Fruit fly (Drosophila melanogaster): ENCODE results near the gene CG14262.

The CG14262 gene

DNA sequence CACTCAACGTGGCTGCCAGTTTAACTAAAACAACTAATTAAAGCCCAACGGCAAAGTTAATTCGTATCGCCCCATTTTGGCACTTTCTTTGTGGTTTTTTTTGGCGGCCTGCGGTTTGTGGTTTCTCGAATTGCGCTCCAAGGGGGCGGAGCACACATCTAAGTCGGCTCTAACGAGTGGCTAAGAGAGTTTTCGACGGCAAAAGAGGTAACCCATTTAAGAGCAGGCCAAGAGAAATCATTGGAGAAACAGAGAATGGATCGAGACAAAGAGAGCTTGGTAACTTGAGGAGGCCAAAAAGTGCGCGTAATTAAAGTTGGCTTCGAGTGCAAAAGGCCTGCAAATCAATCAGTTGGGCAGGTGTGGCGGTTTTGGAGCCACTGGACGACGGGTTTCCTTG lies 42.2 kb downstream of the CG14262 start:
- TF ChIP-seq ttk (optimal IDR thresholded peaks at IDR 0.05), result no peak
- TF ChIP-seq psq (optimal IDR thresholded peaks at IDR 0.05), result no peak
- no peak for TF ChIP-seq Sin3A (optimal IDR thresholded peaks at IDR 0.05)
- no peak for TF ChIP-seq Myc (optimal IDR thresholded peaks at IDR 0.05)
- no peak for TF ChIP-seq h (optimal IDR thresholded peaks at IDR 0.05)
- no peak for TF ChIP-seq insv (optimal IDR thresholded peaks at IDR 0.05)

DNA sequence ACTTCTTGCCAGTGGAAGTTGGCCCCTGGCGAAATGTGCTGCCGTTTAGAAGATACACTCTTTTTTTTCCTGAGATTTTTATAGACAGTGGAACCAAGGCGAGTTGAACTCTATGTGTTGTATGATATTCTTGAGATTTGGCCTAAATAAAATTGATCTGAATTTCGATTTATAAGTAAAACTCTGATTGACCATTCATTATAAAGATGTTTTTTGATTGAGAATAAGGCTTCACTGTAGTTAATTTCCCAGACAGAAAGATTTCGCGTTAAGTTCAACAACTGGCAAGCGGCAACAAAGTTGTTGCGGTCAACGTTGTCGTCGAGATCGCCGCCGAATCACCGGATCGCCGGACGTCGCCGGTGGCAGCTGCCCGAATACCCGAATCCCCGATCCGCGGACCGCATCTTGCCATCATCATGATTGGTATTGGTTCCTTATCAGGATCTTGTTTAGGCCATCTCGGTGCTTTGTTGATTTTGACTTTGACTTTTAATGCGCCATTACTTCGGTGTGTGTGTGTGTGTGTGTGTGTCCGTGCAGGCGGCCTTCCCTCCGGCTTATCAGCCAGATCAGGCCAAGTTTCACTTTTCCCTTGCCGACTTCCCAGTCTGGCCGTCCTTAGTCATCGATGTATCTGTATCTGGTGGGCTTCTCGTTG lies 43.1 kb downstream of the CG14262 start:
- TF ChIP-seq insv (optimal IDR thresholded peaks at IDR 0.05), result no peak
- no peak for TF ChIP-seq ttk (optimal IDR thresholded peaks at IDR 0.05)
- TF ChIP-seq h (optimal IDR thresholded peaks at IDR 0.05), result no peak
- TF ChIP-seq Sin3A (optimal IDR thresholded peaks at IDR 0.05), result no peak
- TF ChIP-seq Myc (optimal IDR thresholded peaks at IDR 0.05), result no peak
- no peak for TF ChIP-seq psq (optimal IDR thresholded peaks at IDR 0.05)

DNA sequence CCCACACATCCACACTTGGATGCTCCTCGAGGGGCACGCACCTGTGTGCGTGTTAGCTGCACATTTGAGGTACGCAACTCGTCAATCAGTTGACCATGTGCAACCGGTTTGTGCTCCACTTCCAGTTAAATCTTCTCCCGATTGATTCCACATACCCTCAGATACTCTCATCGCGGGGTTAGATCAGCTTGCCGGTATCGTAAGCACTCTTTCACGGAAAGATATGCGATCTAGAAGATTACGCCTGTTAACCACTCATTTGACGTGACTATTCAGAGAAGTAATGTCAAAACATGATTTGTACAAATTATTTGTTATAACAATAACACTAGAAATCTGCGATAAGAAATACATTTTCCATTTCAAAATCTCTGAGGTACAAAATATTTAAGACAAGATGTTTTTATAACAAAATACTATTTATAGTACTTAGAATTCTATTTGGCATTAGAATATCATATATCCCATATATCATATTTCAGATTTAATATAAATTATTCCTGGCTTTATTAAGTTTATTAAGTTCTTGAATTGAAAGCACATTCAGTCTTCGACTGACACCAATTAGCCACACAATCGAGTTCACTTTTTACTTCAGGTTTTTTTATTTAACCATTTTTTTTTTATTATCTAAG lies 44.3 kb downstream of the CG14262 start:
- TF ChIP-seq Myc (optimal IDR thresholded peaks at IDR 0.05) (no peak), h (optimal IDR thresholded peaks at IDR 0.05) (no peak), insv (optimal IDR thresholded peaks at IDR 0.05) (no peak), Sin3A (optimal IDR thresholded peaks at IDR 0.05) (no peak), psq (optimal IDR thresholded peaks at IDR 0.05) (no peak), ttk (optimal IDR thresholded peaks at IDR 0.05) (no peak)

DNA sequence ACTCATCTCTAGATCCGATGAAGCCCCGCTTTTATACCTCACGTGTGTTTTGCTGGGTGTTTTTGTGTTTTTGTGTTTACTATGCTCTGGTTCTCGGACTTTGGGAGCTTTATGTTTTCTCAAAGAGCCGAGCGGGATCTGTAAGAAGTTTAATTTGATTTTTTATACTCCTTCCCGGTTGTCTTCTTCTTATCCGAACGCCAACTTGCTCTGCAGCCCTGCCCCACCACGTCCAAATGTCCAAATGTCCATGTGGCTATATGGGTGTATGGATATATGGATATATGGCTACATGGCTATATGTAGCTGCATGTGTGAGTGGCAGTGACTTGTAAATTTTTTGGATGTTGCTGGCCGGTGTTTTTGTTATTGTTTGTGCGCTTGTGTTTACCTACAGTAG lies 46.4 kb downstream of the CG14262 start:
- no peak for TF ChIP-seq Sin3A (optimal IDR thresholded peaks at IDR 0.05)
- TF ChIP-seq psq (optimal IDR thresholded peaks at IDR 0.05), result no peak
- TF ChIP-seq h (optimal IDR thresholded peaks at IDR 0.05), result no peak
- no peak for TF ChIP-seq Myc (optimal IDR thresholded peaks at IDR 0.05)
- no peak for TF ChIP-seq insv (optimal IDR thresholded peaks at IDR 0.05)
- no peak for TF ChIP-seq ttk (optimal IDR thresholded peaks at IDR 0.05)

DNA sequence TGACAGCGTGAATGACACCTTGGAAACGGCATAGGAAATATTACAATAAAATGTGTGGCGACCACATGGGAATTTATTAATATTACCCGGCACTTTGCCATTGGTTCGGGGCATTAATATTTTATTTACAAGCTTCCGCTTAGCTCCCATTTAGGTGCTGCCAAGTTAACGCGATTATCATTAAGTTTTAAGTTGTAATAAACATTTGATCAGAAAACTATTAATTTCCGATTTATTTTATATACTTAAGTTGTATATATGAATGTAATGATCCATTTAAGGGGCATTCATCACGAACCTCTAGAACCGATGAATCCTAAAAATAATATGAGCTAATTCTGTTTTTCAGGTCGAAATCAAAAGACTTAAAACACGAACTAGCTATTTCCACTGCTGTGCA lies 46.9 kb downstream of the CG14262 start:
- TF ChIP-seq Sin3A (optimal IDR thresholded peaks at IDR 0.05) (no peak), insv (optimal IDR thresholded peaks at IDR 0.05) (no peak), Myc (optimal IDR thresholded peaks at IDR 0.05) (no peak), h (optimal IDR thresholded peaks at IDR 0.05) (no peak), ttk (optimal IDR thresholded peaks at IDR 0.05) (no peak), psq (optimal IDR thresholded peaks at IDR 0.05) (no peak)

DNA sequence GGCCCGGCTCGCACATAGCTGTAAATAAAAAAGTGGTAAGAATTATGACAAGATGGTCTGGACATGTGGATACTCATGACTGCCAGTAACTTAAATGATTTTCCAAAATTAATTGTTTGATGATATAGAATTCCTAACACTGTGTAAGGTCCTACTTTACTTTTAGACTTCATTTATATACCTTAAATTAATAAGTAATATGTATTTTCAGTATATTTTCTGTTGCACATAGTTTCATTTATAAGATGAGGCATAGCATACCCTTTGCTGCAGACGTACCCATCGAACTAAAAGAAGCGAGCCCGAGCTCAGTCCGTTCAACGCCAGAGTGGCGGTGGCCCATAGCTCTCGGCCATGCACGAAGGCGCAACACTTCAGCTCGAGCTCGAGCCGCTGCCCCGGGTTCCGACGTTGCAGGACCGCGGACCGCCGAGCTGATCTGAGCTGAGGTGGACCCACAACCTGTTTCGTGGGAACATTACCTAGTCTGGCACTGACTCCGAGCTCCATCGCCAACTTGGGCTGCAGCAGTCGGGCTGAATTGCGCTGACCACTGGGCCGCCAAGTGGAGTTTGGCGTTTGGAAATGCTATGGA lies 47.7 kb downstream of the CG14262 start:
- TF ChIP-seq Sin3A (optimal IDR thresholded peaks at IDR 0.05) (no peak), Myc (optimal IDR thresholded peaks at IDR 0.05) (no peak)

DNA sequence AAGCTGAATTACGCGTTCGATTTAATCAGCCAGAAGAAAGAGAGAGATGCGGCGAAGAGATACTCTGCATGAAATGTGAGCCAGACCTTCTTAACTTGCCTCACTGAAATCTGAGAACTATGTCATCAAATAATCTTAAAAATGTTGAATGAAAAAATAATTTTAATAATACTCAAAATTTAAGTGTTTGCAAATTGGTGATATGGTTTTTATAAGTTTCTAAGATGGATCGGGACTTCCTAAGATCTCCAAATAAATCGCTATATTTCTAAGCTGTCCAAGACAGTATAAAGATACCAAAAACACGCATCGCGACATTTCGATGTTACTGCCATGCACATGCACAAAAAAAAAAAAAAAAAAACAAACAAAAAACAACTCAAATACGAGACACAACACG lies 50.3 kb downstream of the CG14262 start:
- no peak for TF ChIP-seq Myc (optimal IDR thresholded peaks at IDR 0.05)
- no peak for TF ChIP-seq insv (optimal IDR thresholded peaks at IDR 0.05)
- no peak for TF ChIP-seq ttk (optimal IDR thresholded peaks at IDR 0.05)
- TF ChIP-seq h (optimal IDR thresholded peaks at IDR 0.05), result no peak
- no peak for TF ChIP-seq psq (optimal IDR thresholded peaks at IDR 0.05)
- no peak for TF ChIP-seq Sin3A (optimal IDR thresholded peaks at IDR 0.05)

All from Kc167 (cell line).